Fruit fly (Drosophila melanogaster) whole organism, embryonic: ENCODE measurements around the gene cindr.

Experiments
- Adf1 ChIP-seq: fragments of 200-800 bp; sonication (Bioruptor generic); IDR thresholded peaks from 2 replicates; pipeline ENCODE4 v1.3.6; 2022; ENCODE audit warnings: missing biosample characterization, missing genetic modification characterization
- Atf-2 ChIP-seq: fragments of 200-800 bp; sonication (Bioruptor generic); optimal IDR thresholded peaks from 2 replicates; lab custom pipeline; 2016; ENCODE audit warnings: missing biosample characterization, missing genetic modification characterization
- Atf6 ChIP-seq: fragments of 200-800 bp; sonication (Bioruptor generic); IDR thresholded peaks from 2 replicates; pipeline ENCODE4 v1.3.6; 2022; ENCODE audit warnings: missing biosample characterization, missing genetic modification characterization
- Bteb2 ChIP-seq: fragments of 200-800 bp; sonication (Bioruptor generic); optimal IDR thresholded peaks from 2 replicates; lab custom pipeline; 2016; ENCODE audit warnings: missing biosample characterization, missing genetic modification characterization
- CG10462 ChIP-seq: fragments of 200-800 bp; sonication (Bioruptor generic); optimal IDR thresholded peaks from 2 replicates; lab custom pipeline; 2016; ENCODE audit warnings: missing biosample characterization, missing genetic modification characterization
- CG10543 ChIP-seq: fragments of 200-800 bp; sonication (Bioruptor generic); optimal IDR thresholded peaks from 3 replicates; lab custom pipeline; 2017; ENCODE audit warnings: missing biosample characterization, mild to moderate bottlenecking, missing genetic modification characterization, moderate library complexity
- CG12769 ChIP-seq: fragments of 200-800 bp; sonication (Bioruptor generic); optimal IDR thresholded peaks from 2 replicates; lab custom pipeline; 2019; ENCODE audit warnings: missing biosample characterization, mild to moderate bottlenecking, missing genetic modification characterization, moderate library complexity
- CG14014 ChIP-seq: fragments of 200-800 bp; sonication (Bioruptor generic); IDR thresholded peaks from 2 replicates; pipeline ENCODE4 v1.3.6; 2022; ENCODE audit warnings: missing biosample characterization, missing genetic modification characterization
- CG15073 ChIP-seq: fragments of 200-800 bp; sonication (Bioruptor generic); optimal IDR thresholded peaks from 2 replicates; lab custom pipeline; 2016; ENCODE audit warnings: missing biosample characterization, missing genetic modification characterization
- CG18011 ChIP-seq: fragments of 200-800 bp; sonication (Bioruptor generic); optimal IDR thresholded peaks from 2 replicates; lab custom pipeline; 2017; ENCODE audit warnings: missing biosample characterization, missing genetic modification characterization, mild to moderate bottlenecking, moderate library complexity, missing genotype
- CG2199 ChIP-seq: fragments of 200-800 bp; sonication (Bioruptor generic); IDR thresholded peaks from 3 replicates; pipeline ENCODE4 v1.3.6; 2022; ENCODE audit warnings: missing biosample characterization, missing genetic modification characterization
- CG3163 ChIP-seq: fragments of 200-800 bp; sonication (Bioruptor generic); optimal IDR thresholded peaks from 3 replicates; lab custom pipeline; 2016; ENCODE audit warnings: missing biosample characterization, missing genetic modification characterization
- CG3407 ChIP-seq: fragments of 200-800 bp; sonication (Bioruptor generic); optimal IDR thresholded peaks from 2 replicates; lab custom pipeline; 2018; ENCODE audit warnings: missing biosample characterization, mild to moderate bottlenecking, missing genetic modification characterization
- CG4424 ChIP-seq: fragments of 200-800 bp; sonication (Bioruptor generic); optimal IDR thresholded peaks from 3 replicates; lab custom pipeline; 2016; ENCODE audit warnings: missing biosample characterization, missing genetic modification characterization
- CG4707 ChIP-seq: fragments of 200-800 bp; sonication (Bioruptor generic); optimal IDR thresholded peaks from 2 replicates; lab custom pipeline; 2018; ENCODE audit warnings: missing biosample characterization, mild to moderate bottlenecking, missing genetic modification characterization, moderate library complexity
- CG6175 ChIP-seq: fragments of 200-800 bp; sonication (Bioruptor generic); IDR thresholded peaks from 3 replicates; pipeline ENCODE4 v1.3.6; 2022; ENCODE audit warnings: missing biosample characterization, missing genetic modification characterization
- CG7556 ChIP-seq: fragments of 200-800 bp; sonication (Bioruptor generic); optimal IDR thresholded peaks from 2 replicates; lab custom pipeline; 2017; ENCODE audit warnings: missing biosample characterization, mild to moderate bottlenecking, missing genetic modification characterization
- CG9817 ChIP-seq: fragments of 200-800 bp; sonication (Bioruptor generic); optimal IDR thresholded peaks from 2 replicates; lab custom pipeline; 2018; ENCODE audit warnings: missing biosample characterization, mild to moderate bottlenecking, missing genetic modification characterization, moderate library complexity
- E2f2 ChIP-seq: fragments of 200-800 bp; sonication (Bioruptor generic); IDR thresholded peaks from 2 replicates; pipeline ENCODE4 v1.3.6; 2022; ENCODE audit warnings: missing biosample characterization, missing genetic modification characterization
- Ets97D ChIP-seq: fragments of 200-800 bp; sonication (Bioruptor generic); optimal IDR thresholded peaks from 3 replicates; lab custom pipeline; 2016; ENCODE audit warnings: missing biosample characterization, missing genetic modification characterization
- Hand ChIP-seq: fragments of 200-800 bp; sonication (Bioruptor generic); optimal IDR thresholded peaks from 2 replicates; lab custom pipeline; 2017; ENCODE audit warnings: mild to moderate bottlenecking, missing biosample characterization, missing genetic modification reagents, missing genetic modification characterization
- Hr39 ChIP-seq: fragments of >200 bp; optimal IDR thresholded peaks from 2 replicates; lab custom pipeline; 2017
- Kr ChIP-seq: fragments of 200-800 bp; sonication (Bioruptor generic); optimal IDR thresholded peaks from 2 replicates; lab custom pipeline; 2017; ENCODE audit warnings: missing biosample characterization, mild to moderate bottlenecking, missing genetic modification characterization
- Lim3 ChIP-seq: fragments of 200-800 bp; sonication (Bioruptor generic); IDR thresholded peaks from 2 replicates; pipeline ENCODE4 v1.3.6; 2022; ENCODE audit warnings: missing biosample characterization, missing genetic modification characterization
- Mes4 ChIP-seq: fragments of 200-800 bp; sonication (Bioruptor generic); optimal IDR thresholded peaks from 2 replicates; lab custom pipeline; 2016; ENCODE audit warnings: missing biosample characterization, missing genetic modification characterization
- Opbp ChIP-seq: fragments of 200-800 bp; sonication (Bioruptor generic); IDR thresholded peaks from 3 replicates; pipeline ENCODE4 v1.3.6; 2022; ENCODE audit warnings: missing biosample characterization, missing genetic modification characterization; ENCODE audit not compliant: partially characterized antibody
- Poxn ChIP-seq: fragments of 200-800 bp; sonication (Bioruptor generic); IDR thresholded peaks from 2 replicates; pipeline ENCODE4 v1.3.6; 2022; ENCODE audit warnings: missing biosample characterization, missing genetic modification characterization
- Stat92E ChIP-seq, 3 experiments: fragments of >200 bp in 2 of 3; fragments of 200-800 bp in 1 of 3; sonication (Bioruptor generic) in 1 of 3; optimal IDR thresholded peaks; 2 replicates each; lab custom pipeline; 2017 to 2019; ENCODE audit warnings: missing biosample characterization in 3 of 3, missing genetic modification characterization in 3 of 3, mild to moderate bottlenecking in 1 of 3, moderate library complexity in 1 of 3
- ab ChIP-seq: fragments of 200-800 bp; sonication (Bioruptor generic); optimal IDR thresholded peaks from 2 replicates; lab custom pipeline; 2016; ENCODE audit warnings: missing biosample characterization, missing genetic modification characterization
- bab2 ChIP-seq: fragments of 200-800 bp; sonication (Bioruptor generic); optimal IDR thresholded peaks from 2 replicates; lab custom pipeline; 2016; ENCODE audit warnings: missing biosample characterization, missing genetic modification characterization
- bcd ChIP-seq: fragments of 200-800 bp; sonication (Bioruptor generic); optimal IDR thresholded peaks from 2 replicates; lab custom pipeline; 2017; ENCODE audit warnings: missing biosample characterization, mild to moderate bottlenecking, missing genetic modification characterization
- bsh ChIP-seq, 2 experiments: fragments of 200-800 bp; sonication (Bioruptor generic); optimal IDR thresholded peaks; 2 replicates each; lab custom pipeline; 2017 to 2018; ENCODE audit warnings: mild to moderate bottlenecking in 2 of 2, missing biosample characterization in 2 of 2, missing genetic modification characterization in 2 of 2, moderate library complexity in 1 of 2
- btn ChIP-seq: fragments of 200-800 bp; sonication (Bioruptor generic); optimal IDR thresholded peaks from 2 replicates; lab custom pipeline; 2016; ENCODE audit warnings: missing biosample characterization, missing genetic modification characterization
- cad ChIP-seq: fragments of >200 bp; optimal IDR thresholded peaks from 2 replicates; lab custom pipeline; 2017; ENCODE audit warnings: missing biosample characterization, missing genetic modification characterization
- dmrt11E ChIP-seq: fragments of 200-800 bp; sonication (Bioruptor generic); optimal IDR thresholded peaks from 3 replicates; lab custom pipeline; 2018; ENCODE audit warnings: missing biosample characterization, mild to moderate bottlenecking, missing genetic modification characterization, moderate library complexity
- esg ChIP-seq: fragments of 200-800 bp; sonication (Bioruptor generic); conservative IDR thresholded peaks from 2 replicates; pipeline ENCODE4 v1.3.6; 2022; ENCODE audit warnings: missing biosample characterization, missing genetic modification characterization
- eve ChIP-seq, 2 experiments: fragments of >200 bp; optimal IDR thresholded peaks; 2 replicates each; lab custom pipeline; 2017; ENCODE audit warnings: missing biosample characterization in 2 of 2, missing genetic modification characterization in 2 of 2
- hbn ChIP-seq: fragments of 200-800 bp; sonication (Bioruptor generic); IDR thresholded peaks from 2 replicates; pipeline ENCODE4 v1.3.6; 2022; ENCODE audit warnings: missing biosample characterization, missing genetic modification characterization; ENCODE audit not compliant: partially characterized antibody
- hth ChIP-seq: fragments of >200 bp; optimal IDR thresholded peaks from 2 replicates; lab custom pipeline; 2017; ENCODE audit warnings: inconsistent platforms
- jumu ChIP-seq: fragments of 200-800 bp; sonication (Bioruptor generic); optimal IDR thresholded peaks from 3 replicates; lab custom pipeline; 2016; ENCODE audit warnings: missing biosample characterization, missing genetic modification characterization
- klu ChIP-seq: fragments of 200-800 bp; sonication (Bioruptor generic); IDR thresholded peaks from 2 replicates; pipeline ENCODE4 v1.3.6; 2022; ENCODE audit warnings: missing biosample characterization, missing genetic modification characterization
- lilli ChIP-seq: fragments of 200-800 bp; sonication (Bioruptor generic); optimal IDR thresholded peaks from 3 replicates; lab custom pipeline; 2016; ENCODE audit warnings: missing biosample characterization, missing genetic modification characterization
- mirr ChIP-seq: fragments of 200-800 bp; sonication (Bioruptor generic); optimal IDR thresholded peaks from 3 replicates; lab custom pipeline; 2018; ENCODE audit warnings: missing biosample characterization, mild to moderate bottlenecking, missing genetic modification characterization
- org-1 ChIP-seq: fragments of 200-800 bp; sonication (Bioruptor generic); optimal IDR thresholded peaks from 2 replicates; lab custom pipeline; 2017; ENCODE audit warnings: missing biosample characterization, missing genetic modification characterization
- row ChIP-seq: fragments of 200-800 bp; sonication (Bioruptor generic); IDR thresholded peaks from 3 replicates; pipeline ENCODE4 v1.3.6; 2022; ENCODE audit warnings: missing biosample characterization, missing genetic modification characterization
- so ChIP-seq: fragments of 200-800 bp; sonication (Bioruptor generic); IDR thresholded peaks from 3 replicates; pipeline ENCODE4 v1.3.6; 2022; ENCODE audit warnings: missing biosample characterization, missing genetic modification characterization
- ssp ChIP-seq: fragments of 200-800 bp; sonication (Bioruptor generic); IDR thresholded peaks from 2 replicates; pipeline ENCODE4 v1.3.6; 2022; ENCODE audit warnings: missing biosample characterization, missing genetic modification characterization
- stc ChIP-seq: fragments of 200-800 bp; sonication (Bioruptor generic); IDR thresholded peaks from 2 replicates; pipeline ENCODE4 v1.3.6; 2022; ENCODE audit warnings: missing biosample characterization, missing genetic modification characterization
- tin ChIP-seq: fragments of 200-800 bp; sonication (Bioruptor generic); optimal IDR thresholded peaks from 3 replicates; lab custom pipeline; 2016; ENCODE audit warnings: missing biosample characterization, missing genetic modification characterization
- trh ChIP-seq: fragments of 200-800 bp; sonication (Bioruptor generic); optimal IDR thresholded peaks from 2 replicates; lab custom pipeline; 2016; ENCODE audit warnings: missing biosample characterization, missing genetic modification characterization
- vnd ChIP-seq: fragments of 200-800 bp; sonication (Bioruptor generic); IDR thresholded peaks from 3 replicates; pipeline ENCODE4 v1.3.6; 2022; ENCODE audit warnings: missing biosample characterization, missing genetic modification characterization; ENCODE audit not compliant: partially characterized antibody
- zen ChIP-seq: fragments of 200-800 bp; sonication (Bioruptor generic); optimal IDR thresholded peaks from 3 replicates; lab custom pipeline; 2018; ENCODE audit warnings: missing biosample characterization, mild to moderate bottlenecking, missing genetic modification characterization, moderate library complexity

The cindr gene

DNA sequence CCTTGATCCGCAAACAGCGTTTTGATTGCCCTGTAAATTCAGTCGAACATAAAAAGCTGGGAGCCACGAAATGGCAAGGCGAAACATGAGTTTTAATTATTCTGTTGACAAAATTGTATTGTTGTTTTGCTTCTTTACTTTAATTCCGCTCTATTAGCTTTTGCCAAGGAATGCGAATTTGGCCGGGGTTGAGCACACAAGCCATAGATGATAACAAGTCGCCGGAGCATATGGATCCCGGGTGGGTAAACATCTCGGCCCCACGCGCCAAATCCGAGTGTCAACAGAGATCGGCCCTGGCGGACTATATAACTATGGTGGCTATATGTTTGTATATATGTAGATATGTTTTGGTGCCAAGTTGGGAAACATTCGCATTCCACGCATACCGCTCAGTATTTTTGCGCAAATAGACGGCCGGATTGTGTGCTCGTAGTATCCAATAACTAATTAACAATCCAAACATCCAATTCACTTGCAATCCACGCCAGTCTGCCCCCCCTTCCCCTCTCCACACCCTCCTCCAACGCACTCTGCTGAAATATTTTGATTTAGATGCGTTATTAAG, 6.2 kb upstream of the cindr start (continued):
- no peak for TF ChIP-seq tin (GFP tag; lab: Kevin White, UChicago)
- no peak for TF ChIP-seq hth (lab: Kevin White, UChicago)
- peak; percentile 34 for TF ChIP-seq Bteb2 (GFP tag; lab: Kevin White, UChicago)
- TF ChIP-seq Ets97D: no peak
- no peak for TF ChIP-seq bab2 (GFP tag; lab: Kevin White, UChicago)
- no peak for TF ChIP-seq jumu (GFP tag; lab: Kevin White, UChicago)
- no peak for TF ChIP-seq CG4707 (GFP tag; lab: Kevin White, UChicago)
- peak; percentile 25 for TF ChIP-seq bcd (GFP tag; lab: Kevin White, UChicago)
- no peak for TF ChIP-seq Adf1 (GFP tag; lab: Robert Waterston, UW)
- TF ChIP-seq Atf6: peak; percentile 55; the same call in 1 of the 2 replicates
- TF ChIP-seq klu: no peak
- TF ChIP-seq Kr: no peak
- no peak for TF ChIP-seq Atf-2 (GFP tag; lab: Kevin White, UChicago)
- TF ChIP-seq bsh (GFP tag; optimal IDR thresholded peaks at IDR 0.05; lab: Kevin White, UChicago): no peak
- TF ChIP-seq btn (GFP tag; lab: Kevin White, UChicago): no peak
- no peak for TF ChIP-seq stc (GFP tag; lab: Robert Waterston, UW)
- no peak for TF ChIP-seq ab (GFP tag; lab: Kevin White, UChicago)
- TF ChIP-seq esg (GFP tag; lab: Robert Waterston, UW): no peak
- no peak for TF ChIP-seq CG7556 (GFP tag; lab: Kevin White, UChicago)
- no peak for TF ChIP-seq Lim3 (GFP tag; lab: Robert Waterston, UW)
- TF ChIP-seq Opbp: no peak
- peak; percentile 73 for TF ChIP-seq CG10543
- TF ChIP-seq CG3407: no peak
- TF ChIP-seq E2f2 (GFP tag; lab: Robert Waterston, UW): no peak
- no peak for TF ChIP-seq CG3163 (GFP tag; lab: Kevin White, UChicago)
- TF ChIP-seq mirr (GFP tag; lab: Kevin White, UChicago): peak; percentile 50
- no peak for TF ChIP-seq trh (GFP tag; lab: Kevin White, UChicago)
- no peak for TF ChIP-seq Hand (GFP tag; lab: Kevin White, UChicago)
- TF ChIP-seq CG14014: peak; percentile 60; the same call in 1 of the 2 replicates
- no peak for TF ChIP-seq cad (GFP tag; lab: Kevin White, UChicago)
- TF ChIP-seq Stat92E (GFP tag; optimal IDR thresholded peaks at IDR 0.05; lab: Kevin White, UChicago): no peak
- TF ChIP-seq lilli: peak; percentile 31
- peak; percentile 71 for TF ChIP-seq CG12769
- peak; percentile 27 for TF ChIP-seq org-1 (GFP tag; lab: Kevin White, UChicago)
- TF ChIP-seq CG18011 (GFP tag; lab: Kevin White, UChicago): peak; percentile 39
- no peak for TF ChIP-seq ssp
- no peak for TF ChIP-seq CG15073 (GFP tag; lab: Kevin White, UChicago)
- no peak for TF ChIP-seq dmrt11E (tag; lab: Kevin White, UChicago)
- no peak for TF ChIP-seq hbn (GFP tag; lab: Robert Waterston, UW)
- no peak for TF ChIP-seq row (GFP tag; lab: Robert Waterston, UW)
- TF ChIP-seq Mes4: no peak
- no peak for TF ChIP-seq eve (GFP tag; optimal IDR thresholded peaks at IDR 0.05; lab: Kevin White, UChicago)
- 0 out of 3 replicates have a peak, but pooled peaks have one; percentile 22 for TF ChIP-seq CG6175 (GFP tag; lab: Robert Waterston, UW)
- TF ChIP-seq Hr39 (lab: Kevin White, UChicago): no peak
- TF ChIP-seq vnd (GFP tag; lab: Robert Waterston, UW): no peak
- TF ChIP-seq so: no peak; the same call in 2 of the 3 replicates
- no peak for TF ChIP-seq CG9817 (tag; lab: Kevin White, UChicago)
- TF ChIP-seq Poxn (GFP tag; lab: Robert Waterston, UW): no peak
- TF ChIP-seq CG10462 (GFP tag; lab: Kevin White, UChicago): no peak
- TF ChIP-seq CG4424: no peak
- no peak for TF ChIP-seq CG2199 (GFP tag; lab: Robert Waterston, UW)
- TF ChIP-seq zen (tag; lab: Kevin White, UChicago): no peak
